Fruit fly (Drosophila melanogaster): ENCODE measurements around the gene CG2145.

DNA sequence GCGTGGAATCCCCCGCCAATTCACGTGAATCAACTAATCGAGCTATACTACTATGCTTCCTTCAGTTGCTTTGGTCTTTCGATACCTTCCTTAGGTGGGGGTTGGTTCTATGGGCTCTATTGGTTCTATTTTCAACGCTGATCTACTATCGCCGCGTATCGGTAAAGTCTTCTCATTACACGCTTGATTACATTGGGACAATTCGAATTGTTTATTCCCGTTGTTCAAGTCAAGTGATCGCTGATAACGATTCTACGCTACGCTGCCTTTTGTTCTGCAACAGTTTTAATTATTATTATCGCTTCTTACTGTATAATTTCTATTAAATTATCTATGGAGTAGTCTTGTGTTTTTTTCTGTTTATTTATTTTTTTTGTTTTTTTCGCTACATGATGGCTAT, 39.6 kb upstream of the CG2145 start:
- TF ChIP-seq CG8478 (optimal IDR thresholded peaks at IDR 0.05) = no peak
- no peak for TF ChIP-seq Dll (optimal IDR thresholded peaks at IDR 0.05)
- TF ChIP-seq pan (optimal IDR thresholded peaks at IDR 0.05) = no peak
- no peak for TF ChIP-seq EcR (GFP tag; optimal IDR thresholded peaks at IDR 0.05)
- no peak for TF ChIP-seq psq (optimal IDR thresholded peaks at IDR 0.05)
- no peak for TF ChIP-seq usp (GFP tag; optimal IDR thresholded peaks at IDR 0.05)

Measured in whole organism.